Worm (Caenorhabditis elegans) whole organism, L4 larva: Measurements from ENCODE around the gene Y38C1AA.12.

ENCODE experiments used
- F37D6.2 ChIP-seq: sonication (generic microtip); optimal IDR thresholded peaks from 2 replicates; lab custom pipeline; 2016; ENCODE audit warnings: mild to moderate bottlenecking, missing genetic modification characterization, missing compliant biosample characterization
- T20F7.1 ChIP-seq: fragments of 200-800 bp; sonication (Bioruptor generic); optimal IDR thresholded peaks from 2 replicates; lab custom pipeline; 2018; ENCODE audit warnings: mild to moderate bottlenecking, missing genetic modification characterization, missing compliant biosample characterization
- aha-1 ChIP-seq: fragments of 150-350 bp; peaks from one replicate; lab custom pipeline; 2014; ENCODE audit warnings: missing biosample characterization, missing genetic modification characterization
- attf-4 ChIP-seq: sonication (generic microtip); optimal IDR thresholded peaks from 3 replicates; lab custom pipeline; 2017; ENCODE audit warnings: missing biosample characterization, missing genetic modification characterization
- ceh-20 ChIP-seq: fragments of 200-800 bp; sonication (Bioruptor generic); IDR thresholded peaks from 2 replicates; pipeline ENCODE4 v1.3.6; 2022; ENCODE audit warnings: missing genetic modification reagents, missing genetic modification characterization, missing compliant biosample characterization
- cey-2 ChIP-seq: sonication (generic microtip); optimal IDR thresholded peaks from 3 replicates; lab custom pipeline; 2017; ENCODE audit warnings: missing genetic modification characterization, mild to moderate bottlenecking, missing compliant biosample characterization, antibody characterized with exemption, borderline replicate concordance; ENCODE audit not compliant: insufficient read depth
- ctbp-1 ChIP-seq: fragments of 200-800 bp; sonication (Bioruptor generic); IDR thresholded peaks from 2 replicates; pipeline ENCODE4 v1.3.6; 2022; ENCODE audit warnings: missing genetic modification reagents, missing genetic modification characterization, missing compliant biosample characterization
- egl-27 ChIP-seq: sonication (generic microtip); optimal IDR thresholded peaks from 3 replicates; lab custom pipeline; 2017; ENCODE audit warnings: missing biosample characterization, missing genetic modification reagents, missing genetic modification characterization
- egl-43 ChIP-seq: fragments of 200-800 bp; sonication (Bioruptor generic); IDR thresholded peaks from 2 replicates; pipeline ENCODE4 v1.3.6; 2022; ENCODE audit warnings: missing genetic modification reagents, missing genetic modification characterization, missing compliant biosample characterization
- hif-1 ChIP-seq, 2 experiments: sonication (generic microtip); optimal IDR thresholded peaks; 2 replicates each; lab custom pipeline; 2016 to 2017; ENCODE audit warnings: missing compliant biosample characterization in 2 of 2, missing genetic modification characterization in 2 of 2, missing genetic modification reagents in 2 of 2, missing genotype in 2 of 2, mild to moderate bottlenecking in 1 of 2
- hlh-11 ChIP-seq: fragments of 200-800 bp; sonication (Bioruptor generic); optimal IDR thresholded peaks from 2 replicates; lab custom pipeline; 2018; ENCODE audit warnings: mild to moderate bottlenecking, missing genetic modification characterization, missing compliant biosample characterization
- jun-1 ChIP-seq: fragments of 150-350 bp; optimal IDR thresholded peaks from 2 replicates; lab custom pipeline; 2014; ENCODE audit warnings: missing biosample characterization, missing genetic modification reagents, missing genetic modification characterization
- lin-1 ChIP-seq: fragments of 200-800 bp; sonication (Bioruptor generic); IDR thresholded peaks from 2 replicates; pipeline ENCODE4 v1.3.6; 2022; ENCODE audit warnings: missing genetic modification reagents, missing genetic modification characterization, missing compliant biosample characterization
- lin-29 ChIP-seq: fragments of 200-800 bp; sonication (Bioruptor generic); IDR thresholded peaks from 2 replicates; pipeline ENCODE4 v1.3.6; 2022; ENCODE audit warnings: missing genetic modification reagents, missing genetic modification characterization, missing compliant biosample characterization
- lin-38 ChIP-seq: fragments of 200-800 bp; sonication (Bioruptor generic); IDR thresholded peaks from 2 replicates; pipeline ENCODE4 v1.3.6; 2022; ENCODE audit warnings: missing genetic modification reagents, missing genetic modification characterization, missing compliant biosample characterization
- lin-39 ChIP-seq: fragments of 150-350 bp; optimal IDR thresholded peaks from 2 replicates; lab custom pipeline; 2014; ENCODE audit warnings: missing biosample characterization, missing genetic modification reagents, missing genetic modification characterization
- mdl-1 ChIP-seq, 2 experiments: fragments of 150-350 bp in 1 of 2; sonication (generic microtip) in 1 of 2; optimal IDR thresholded peaks; 2 replicates each; lab custom pipeline; 2014 to 2017; ENCODE audit warnings: missing biosample characterization in 2 of 2, missing genetic modification characterization in 2 of 2
- mdt-29 ChIP-seq: fragments of 200-800 bp; sonication (Bioruptor generic); IDR thresholded peaks from 2 replicates; pipeline ENCODE4 v1.3.6; 2022; ENCODE audit warnings: missing genetic modification reagents, missing genetic modification characterization, missing compliant biosample characterization
- mep-1 ChIP-seq: fragments of 150-350 bp; sonication (generic microtip); optimal IDR thresholded peaks from 3 replicates; lab custom pipeline; 2014; ENCODE audit warnings: missing biosample characterization, missing genetic modification characterization
- mes-2 ChIP-seq: sonication (generic microtip); optimal IDR thresholded peaks from 2 replicates; lab custom pipeline; 2016; ENCODE audit warnings: missing genotype, mild to moderate bottlenecking, missing genetic modification characterization, missing compliant biosample characterization; ENCODE audit not compliant: poor library complexity, severe bottlenecking
- nhr-102 ChIP-seq: sonication (generic microtip); optimal IDR thresholded peaks from 2 replicates; lab custom pipeline; 2016; ENCODE audit warnings: mild to moderate bottlenecking, missing genetic modification characterization, moderate library complexity, missing compliant biosample characterization
- nhr-11 ChIP-seq: fragments of 150-350 bp; optimal IDR thresholded peaks from 2 replicates; lab custom pipeline; 2014; ENCODE audit warnings: missing biosample characterization, missing genetic modification characterization
- nhr-237 ChIP-seq: sonication (generic microtip); optimal IDR thresholded peaks from 2 replicates; lab custom pipeline; 2017; ENCODE audit warnings: missing biosample characterization, missing genetic modification characterization
- nhr-48 ChIP-seq: sonication (generic microtip); optimal IDR thresholded peaks from 2 replicates; lab custom pipeline; 2016; ENCODE audit warnings: mild to moderate bottlenecking, missing genetic modification characterization, missing compliant biosample characterization
- php-3 ChIP-seq: fragments of 200-800 bp; sonication (Bioruptor generic); IDR thresholded peaks from 2 replicates; pipeline ENCODE4 v1.3.6; 2022; ENCODE audit warnings: missing genetic modification reagents, missing genetic modification characterization, missing compliant biosample characterization
- pqm-1 ChIP-seq: sonication (generic microtip); optimal IDR thresholded peaks from 2 replicates; lab custom pipeline; 2017; ENCODE audit warnings: missing biosample characterization, missing genetic modification characterization
- saeg-2 ChIP-seq: fragments of 200-800 bp; sonication (Bioruptor generic); IDR thresholded peaks from 2 replicates; pipeline ENCODE4 v1.3.6; 2022; ENCODE audit warnings: missing genetic modification reagents, missing genetic modification characterization, missing compliant biosample characterization
- snpc-4 ChIP-seq: fragments of 150-350 bp; optimal IDR thresholded peaks from 2 replicates; lab custom pipeline; 2014; ENCODE audit warnings: missing biosample characterization, missing genetic modification characterization
- spr-1 ChIP-seq: sonication (generic microtip); optimal IDR thresholded peaks from 2 replicates; lab custom pipeline; 2016; ENCODE audit warnings: mild to moderate bottlenecking, missing genetic modification characterization, missing compliant biosample characterization
- spr-3 ChIP-seq: fragments of 200-800 bp; sonication (Bioruptor generic); optimal IDR thresholded peaks from 2 replicates; lab custom pipeline; 2018; ENCODE audit warnings: mild to moderate bottlenecking, missing genetic modification characterization, missing compliant biosample characterization
- unc-62 ChIP-seq, 3 experiments: fragments of 150-350 bp in 1 of 3; sonication (generic microtip); optimal IDR thresholded peaks in 2 of 3; peaks in 1 of 3; 1 replicate in 1 of 3; 2 replicates in 2 of 3; lab custom pipeline; 2014 to 2017; ENCODE audit warnings: missing biosample characterization in 3 of 3, missing genetic modification characterization in 3 of 3, missing genetic modification reagents in 3 of 3, missing genotype in 1 of 3
- zag-1 ChIP-seq: fragments of 150-350 bp; optimal IDR thresholded peaks from 2 replicates; lab custom pipeline; 2014; ENCODE audit warnings: missing biosample characterization, missing genetic modification characterization
- zip-2 ChIP-seq: fragments of 150-350 bp; optimal IDR thresholded peaks from 2 replicates; lab custom pipeline; 2014; ENCODE audit warnings: missing biosample characterization, missing genetic modification characterization
- ztf-7 ChIP-seq: fragments of 150-350 bp; optimal IDR thresholded peaks from 2 replicates; lab custom pipeline; 2014; ENCODE audit warnings: missing biosample characterization, missing genetic modification characterization

The Y38C1AA.12 gene

ce11 chrIV:147819-148218 lies 44.2 kb upstream of the Y38C1AA.12 start, which contains the start of gene col-99:
Gene col-99 (minus strand): TSS chrIV:147919.
- no peak for TF ChIP-seq ztf-7
- no peak for TF ChIP-seq nhr-237 (tag; lab: Kevin White, UChicago)
- TF ChIP-seq ceh-20 (GFP tag; lab: Robert Waterston, UW) = no peak
- peak; percentile 44 for TF ChIP-seq aha-1 (tag; lab: Kevin White, UChicago)
- peak in 1 of 2 experiments; percentile 43 for TF ChIP-seq unc-62 (GFP tag; optimal IDR thresholded peaks at IDR 0.05 in 1 of 2; lab: Kevin White, UChicago)
- no peak for TF ChIP-seq unc-62 (tag; optimal IDR thresholded peaks at IDR 0.05; lab: Kevin White, UChicago)

ce11 chrIV:148756-149155 lies 43.3 kb upstream of the Y38C1AA.12 start:
- TF ChIP-seq php-3 (GFP tag; lab: Robert Waterston, UW) (no peak), nhr-11 (tag; lab: Kevin White, UChicago) (no peak), unc-62 (GFP tag; optimal IDR thresholded peaks at IDR 0.05 in 1 of 2; lab: Kevin White, UChicago) (peak in 1 of 2 experiments; percentile 91), unc-62 (tag; optimal IDR thresholded peaks at IDR 0.05; lab: Kevin White, UChicago) (no peak), aha-1 (tag; lab: Kevin White, UChicago) (peak; percentile 82)
- TF ChIP-seq, all 104 proteins: peak for 2

ce11 chrIV:149794-150193 lies 42.3 kb upstream of the Y38C1AA.12 start:
- TF ChIP-seq mep-1 (tag; lab: Kevin White, UChicago) (no peak), mdt-29 (no peak), lin-38 (GFP tag; lab: Robert Waterston, UW) (no peak), attf-4 (tag; lab: Kevin White, UChicago) (no peak), jun-1 (tag; lab: Kevin White, UChicago) (no peak), lin-29 (no peak), zip-2 (tag; lab: Kevin White, UChicago) (no peak), F37D6.2 (tag; lab: Kevin White, UChicago) (no peak), mes-2 (tag; lab: Kevin White, UChicago) (no peak), hif-1 (tag; optimal IDR thresholded peaks at IDR 0.05; lab: Kevin White, UChicago) (no peak), pqm-1 (tag; lab: Kevin White, UChicago) (no peak), nhr-237 (tag; lab: Kevin White, UChicago) (no peak), nhr-102 (tag; lab: Kevin White, UChicago) (no peak), spr-3 (GFP tag; lab: Kevin White, UChicago) (no peak), hlh-11 (tag; lab: Kevin White, UChicago) (no peak), saeg-2 (GFP tag; lab: Robert Waterston, UW) (no peak)

ce11 chrIV:157809-158208 lies 34.2 kb upstream of the Y38C1AA.12 start, which contains the start of gene gegf-1:
Gene gegf-1 (minus strand): TSS chrIV:157909.
- TF ChIP-seq cey-2 (tag; lab: Kevin White, UChicago) (no peak), zag-1 (no peak), egl-27 (tag; lab: Kevin White, UChicago) (no peak), snpc-4 (tag; lab: Kevin White, UChicago) (no peak), nhr-102 (tag; lab: Kevin White, UChicago) (no peak), lin-39 (no peak), nhr-48 (tag; lab: Kevin White, UChicago) (no peak), egl-43 (no peak), pqm-1 (tag; lab: Kevin White, UChicago) (no peak), mes-2 (tag; lab: Kevin White, UChicago) (no peak), ctbp-1 (GFP tag; lab: Robert Waterston, UW) (no peak), lin-1 (GFP tag; lab: Robert Waterston, UW) (no peak), aha-1 (tag; lab: Kevin White, UChicago) (no peak), spr-1 (no peak), hlh-11 (tag; lab: Kevin White, UChicago) (no peak), lin-38 (GFP tag; lab: Robert Waterston, UW) (no peak), mdl-1 (tag; optimal IDR thresholded peaks at IDR 0.05; lab: Kevin White, UChicago) (no peak), T20F7.1 (GFP tag; lab: Kevin White, UChicago) (no peak)
